Worm (Caenorhabditis elegans): ENCODE results near the gene srh-281.

The srh-281 gene

ce11 chrV:16218522-16218921 lies 27.9 kb downstream of the srh-281 start, which contains the start of gene F11A5.15:
Gene F11A5.15 (minus strand): TSS chrV:16218622.
- no peak for TF ChIP-seq mab-5 (tag; optimal IDR thresholded peaks at IDR 0.05)
- TF ChIP-seq tbx-8 (GFP tag; optimal IDR thresholded peaks at IDR 0.05): no peak
- TF ChIP-seq elt-3 (tag; optimal IDR thresholded peaks at IDR 0.05): no peak
- no peak for TF ChIP-seq ceh-83 (GFP tag; optimal IDR thresholded peaks at IDR 0.05)
- TF ChIP-seq cnd-1 (tag; optimal IDR thresholded peaks at IDR 0.05): no peak
- TF ChIP-seq nhr-76 (tag; optimal IDR thresholded peaks at IDR 0.05): no peak
- TF ChIP-seq M03D4.4 (tag; optimal IDR thresholded peaks at IDR 0.05): no peak
- TF ChIP-seq sptf-1 (tag; optimal IDR thresholded peaks at IDR 0.05): no peak
- no peak for TF ChIP-seq drap-1 (GFP tag; optimal IDR thresholded peaks at IDR 0.05)
- no peak for TF ChIP-seq blmp-1 (tag; optimal IDR thresholded peaks at IDR 0.05)
- no peak for TF ChIP-seq unc-39 (tag; optimal IDR thresholded peaks at IDR 0.05)
- no peak for TF ChIP-seq ceh-39 (tag; optimal IDR thresholded peaks at IDR 0.05)
- TF ChIP-seq pha-4 (tag; optimal IDR thresholded peaks at IDR 0.05): no peak

ce11 chrV:16218972-16219757 lies 28.6 kb downstream of the srh-281 start, which contains the start of gene glc-1:
Gene glc-1 (plus strand): TSS chrV:16219634.
- TF ChIP-seq ceh-83 (GFP tag; optimal IDR thresholded peaks at IDR 0.05) (no peak), nhr-28 (tag; optimal IDR thresholded peaks at IDR 0.05) (no peak), ceh-43 (GFP tag; optimal IDR thresholded peaks at IDR 0.05) (no peak), cnd-1 (tag; optimal IDR thresholded peaks at IDR 0.05) (no peak), pha-4 (tag; optimal IDR thresholded peaks at IDR 0.05) (no peak), ces-1 (GFP tag; optimal IDR thresholded peaks at IDR 0.05) (no peak), mep-1 (tag; optimal IDR thresholded peaks at IDR 0.05) (no peak)

ce11 chrV:16220020-16220419 lies 29.4 kb downstream of the srh-281 start:
- TF ChIP-seq ces-1 (GFP tag; optimal IDR thresholded peaks at IDR 0.05) (no peak), lsy-2 (tag; optimal IDR thresholded peaks at IDR 0.05) (no peak), ham-2 (GFP tag; optimal IDR thresholded peaks at IDR 0.05) (no peak), ceh-39 (tag; optimal IDR thresholded peaks at IDR 0.05) (no peak), pha-4 (tag; optimal IDR thresholded peaks at IDR 0.05) (no peak), unc-62 (GFP tag; optimal IDR thresholded peaks at IDR 0.05) (no peak), mab-5 (tag; optimal IDR thresholded peaks at IDR 0.05) (no peak), elt-1 (tag; optimal IDR thresholded peaks at IDR 0.05; ENCODE audit: borderline replicate concordance, insufficient read depth) (no peak), nhr-76 (tag; optimal IDR thresholded peaks at IDR 0.05) (no peak)

- TF ChIP-seq M03D4.4 (tag; optimal IDR thresholded peaks at IDR 0.05) (no peak), unc-120 (tag; optimal IDR thresholded peaks at IDR 0.05; ENCODE audit: poor library complexity, severe bottlenecking) (no peak), mab-5 (tag; optimal IDR thresholded peaks at IDR 0.05) (no peak), ceh-83 (GFP tag; optimal IDR thresholded peaks at IDR 0.05) (no peak), ceh-43 (GFP tag; optimal IDR thresholded peaks at IDR 0.05) (no peak), flh-1 (GFP tag; optimal IDR thresholded peaks at IDR 0.05) (no peak), drap-1 (GFP tag; optimal IDR thresholded peaks at IDR 0.05) (no peak), nhr-12 (tag; optimal IDR thresholded peaks at IDR 0.05) (no peak), ces-1 (GFP tag; optimal IDR thresholded peaks at IDR 0.05) (no peak)
These were observed 33.4 kb downstream of the srh-281 start, which contains the start of gene stdh-2 for ce11 chrV:16224027-16224426. Gene stdh-2 (plus strand): TSS chrV:16224327.

ce11 chrV:16225524-16226116 lies 35.0 kb downstream of the srh-281 start:
- TF ChIP-seq ham-2 (GFP tag; optimal IDR thresholded peaks at IDR 0.05) (no peak), lin-32 (GFP tag; optimal IDR thresholded peaks at IDR 0.05) (no peak), ceh-83 (GFP tag; optimal IDR thresholded peaks at IDR 0.05) (no peak), ceh-39 (tag; optimal IDR thresholded peaks at IDR 0.05) (no peak), M03D4.4 (tag; optimal IDR thresholded peaks at IDR 0.05) (no peak), elt-3 (tag; optimal IDR thresholded peaks at IDR 0.05) (no peak), flh-1 (GFP tag; optimal IDR thresholded peaks at IDR 0.05) (no peak)

ce11 chrV:16226581-16226980 lies 36.0 kb downstream of the srh-281 start, which contains the start of gene F11A5.13:
Gene F11A5.13 (minus strand): TSS chrV:16226681.
- TF ChIP-seq sem-2 (GFP tag; optimal IDR thresholded peaks at IDR 0.05): no peak
- TF ChIP-seq ceh-83 (GFP tag; optimal IDR thresholded peaks at IDR 0.05): no peak
- TF ChIP-seq zip-8 (tag; optimal IDR thresholded peaks at IDR 0.05): no peak
- no peak for TF ChIP-seq bed-3 (GFP tag; optimal IDR thresholded peaks at IDR 0.05)
- no peak for TF ChIP-seq mls-2 (tag; optimal IDR thresholded peaks at IDR 0.05)
- TF ChIP-seq mab-5 (tag; optimal IDR thresholded peaks at IDR 0.05): no peak
- TF ChIP-seq nhr-237 (tag; optimal IDR thresholded peaks at IDR 0.05): no peak
